Worm (Caenorhabditis elegans) whole organism, L2 larva: ENCODE measurements around the gene nhl-2.

Source experiments
- Y55F3AM.14 ChIP-seq: fragments of 200-800 bp; sonication (Bioruptor generic); optimal IDR thresholded peaks from 2 replicates; lab custom pipeline; 2018; ENCODE audit warnings: mild to moderate bottlenecking, missing genetic modification characterization, missing compliant biosample characterization
- blmp-1 ChIP-seq: sonication (generic microtip); optimal IDR thresholded peaks from 2 replicates; lab custom pipeline; 2017; ENCODE audit warnings: missing genetic modification characterization, mild to moderate bottlenecking, missing compliant biosample characterization, antibody characterized with exemption, moderate library complexity; ENCODE audit not compliant: insufficient read depth
- lin-39 ChIP-seq: fragments of 150-350 bp; optimal IDR thresholded peaks from 2 replicates; lab custom pipeline; 2014; ENCODE audit warnings: missing biosample characterization, missing genetic modification reagents, missing genetic modification characterization
- mdl-1 ChIP-seq, 2 experiments: fragments of 150-350 bp in 1 of 2; sonication (generic microtip) in 1 of 2; optimal IDR thresholded peaks; 2 replicates each; lab custom pipeline; 2017; ENCODE audit warnings: missing biosample characterization in 2 of 2, missing genetic modification characterization in 2 of 2
- nhr-11 ChIP-seq: fragments of 150-350 bp; optimal IDR thresholded peaks from 2 replicates; lab custom pipeline; 2014; ENCODE audit warnings: missing biosample characterization, missing genetic modification characterization
- nhr-23 ChIP-seq: fragments of 150-350 bp; optimal IDR thresholded peaks from 2 replicates; lab custom pipeline; 2014; ENCODE audit warnings: missing biosample characterization, missing genetic modification reagents, missing genetic modification characterization
- nhr-237 ChIP-seq: fragments of 150-350 bp; optimal IDR thresholded peaks from 2 replicates; lab custom pipeline; 2014; ENCODE audit warnings: missing biosample characterization, missing genetic modification characterization
- zag-1 ChIP-seq: fragments of 150-350 bp; optimal IDR thresholded peaks from 2 replicates; lab custom pipeline; 2014; ENCODE audit warnings: missing biosample characterization, missing genetic modification characterization

DNA sequence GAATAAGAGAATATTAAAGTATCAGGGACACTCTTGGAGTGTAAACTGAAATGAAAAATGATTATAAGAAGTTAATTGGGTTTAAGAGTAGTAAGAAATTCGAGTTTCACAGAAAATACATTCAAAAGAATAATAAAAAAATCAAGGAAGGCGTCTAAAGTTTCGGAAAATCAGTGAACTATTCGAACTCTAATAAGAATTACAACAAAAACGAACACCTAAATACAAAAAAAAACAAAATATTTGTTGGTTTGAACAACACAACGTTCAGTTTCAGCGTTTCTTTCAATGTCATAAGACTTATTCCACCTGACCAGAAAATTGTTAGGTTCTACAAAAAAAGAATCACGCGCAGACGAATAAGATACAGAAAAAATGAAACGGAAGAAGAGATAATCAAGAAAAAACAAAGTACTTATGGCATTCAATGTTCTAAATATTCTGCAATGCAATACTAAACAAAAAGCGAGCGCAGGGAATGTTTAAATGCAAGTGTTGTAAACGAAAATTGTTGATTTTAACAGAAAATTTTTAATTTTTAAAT is at the start of gene nhl-2:
- TF ChIP-seq zag-1 (no peak), nhr-23 (tag; lab: Kevin White, UChicago) (no peak), nhr-11 (tag; lab: Kevin White, UChicago) (no peak), nhr-237 (tag; lab: Kevin White, UChicago) (no peak), mdl-1 (tag; optimal IDR thresholded peaks at IDR 0.05; lab: Kevin White, UChicago) (no peak), Y55F3AM.14 (GFP tag; lab: Kevin White, UChicago) (no peak), blmp-1 (tag; lab: Kevin White, UChicago) (no peak), lin-39 (tag; lab: Kevin White, UChicago) (no peak)
